Fruit fly (Drosophila melanogaster): Measurements from ENCODE around the gene CG17917.

DNA sequence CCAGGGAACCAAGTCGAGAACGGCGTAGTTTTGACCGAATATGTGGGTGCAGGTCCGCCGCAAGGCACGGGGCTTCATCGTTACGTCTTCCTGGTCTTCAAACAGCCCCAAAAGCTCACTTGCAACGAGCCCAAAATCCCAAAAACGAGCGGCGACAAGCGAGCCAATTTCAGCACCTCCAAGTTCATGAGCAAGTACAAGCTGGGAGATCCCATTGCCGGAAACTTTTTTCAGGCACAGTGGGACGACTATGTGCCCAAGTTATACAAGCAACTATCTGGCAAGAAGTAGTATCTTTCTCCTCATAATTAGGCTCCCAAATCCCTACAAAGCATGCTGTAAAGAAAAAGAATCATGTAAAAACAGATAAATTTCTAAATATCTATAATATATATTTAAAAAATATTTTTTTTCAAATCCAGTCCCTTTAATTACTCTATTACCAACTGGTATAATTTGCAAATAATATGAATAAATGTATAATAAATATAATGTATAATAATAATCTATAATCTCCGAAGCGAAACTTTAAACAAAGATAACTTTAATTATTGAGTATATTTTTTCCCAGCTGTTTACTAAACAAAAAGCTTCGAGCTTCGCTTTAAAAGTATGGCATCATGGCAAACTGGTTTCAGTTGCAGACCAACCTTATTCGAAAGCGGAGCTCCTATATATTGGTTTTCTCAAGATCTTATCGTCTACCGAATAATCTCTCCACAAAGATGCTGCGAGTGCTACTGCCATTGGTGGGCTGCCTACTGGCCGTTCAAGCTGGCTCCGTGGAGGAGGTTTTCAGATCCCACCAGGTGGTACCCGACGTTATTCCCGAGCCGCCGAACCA is 1.9 kb downstream of the CG17917 start, which contains the start of gene CG17919:
- TF ChIP-seq CG8478 (optimal IDR thresholded peaks at IDR 0.05) (no peak), CTCF (optimal IDR thresholded peaks at IDR 0.05) (no peak)
